Worm (Caenorhabditis elegans) whole organism, mixed stage, embryonic: ENCODE results near the gene fdgt-2.

ENCODE experiments used
- blmp-1 ChIP-seq: fragments of 150-350 bp; optimal IDR thresholded peaks from 2 replicates; lab custom pipeline; 2014; ENCODE audit warnings: missing biosample characterization, missing genetic modification characterization
- drap-1 ChIP-seq: fragments of 200-800 bp; sonication (Bioruptor generic); optimal IDR thresholded peaks from 3 replicates; lab custom pipeline; 2018; ENCODE audit warnings: mild to moderate bottlenecking, missing genetic modification characterization, missing compliant biosample characterization
- elt-3 ChIP-seq: fragments of 150-350 bp; optimal IDR thresholded peaks from 2 replicates; lab custom pipeline; 2014; ENCODE audit warnings: missing biosample characterization, missing genetic modification characterization
- lin-13 ChIP-seq: fragments of 150-350 bp; optimal IDR thresholded peaks from 2 replicates; lab custom pipeline; 2014; ENCODE audit warnings: missing biosample characterization, missing genetic modification characterization
- nhr-237 ChIP-seq: fragments of 150-350 bp; optimal IDR thresholded peaks from 2 replicates; lab custom pipeline; 2014; ENCODE audit warnings: missing biosample characterization, missing genetic modification characterization
- pha-4 ChIP-seq: fragments of 150-350 bp; optimal IDR thresholded peaks from 2 replicates; lab custom pipeline; 2018; ENCODE audit warnings: missing biosample characterization, missing genetic modification reagents, missing genetic modification characterization
- snpc-4 ChIP-seq: fragments of 150-350 bp; optimal IDR thresholded peaks from 2 replicates; lab custom pipeline; 2014; ENCODE audit warnings: missing biosample characterization, missing genetic modification characterization
- unc-39 ChIP-seq: fragments of 150-350 bp; optimal IDR thresholded peaks from 2 replicates; lab custom pipeline; 2014; ENCODE audit warnings: missing biosample characterization, missing genetic modification characterization
- unc-62 ChIP-seq: fragments of 150-350 bp; optimal IDR thresholded peaks from 2 replicates; lab custom pipeline; 2014; ENCODE audit warnings: missing biosample characterization, missing genetic modification reagents, missing genetic modification characterization
- zip-8 ChIP-seq: fragments of 150-350 bp; optimal IDR thresholded peaks from 2 replicates; lab custom pipeline; 2014; ENCODE audit warnings: missing biosample characterization, missing genetic modification characterization
- ztf-11 ChIP-seq: fragments of 150-350 bp; optimal IDR thresholded peaks from 2 replicates; lab custom pipeline; 2014; ENCODE audit warnings: missing biosample characterization, missing genetic modification characterization

DNA sequence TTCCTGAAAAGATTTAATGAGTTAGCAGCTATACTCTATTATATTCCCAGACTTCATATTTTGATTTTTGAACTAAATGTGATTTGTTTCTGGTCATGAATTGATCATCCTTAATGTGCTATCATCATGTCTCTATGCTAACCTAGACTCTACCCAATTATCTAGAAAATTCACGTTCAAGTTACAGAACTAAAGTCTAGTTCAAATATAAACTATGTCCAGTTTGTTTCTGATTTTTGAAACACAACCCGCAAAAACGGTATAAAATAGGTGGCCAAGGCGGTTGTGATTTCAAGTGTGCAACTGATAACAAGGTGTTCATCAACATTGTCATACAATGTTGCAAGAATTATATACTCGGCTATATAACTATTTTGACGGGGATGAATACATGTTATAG is 26.7 kb upstream of the fdgt-2 start, which contains the start of gene F49E12.10:
- TF ChIP-seq ztf-11 (tag; lab: Kevin White, UChicago) (no peak), lin-13 (tag; lab: Kevin White, UChicago) (no peak), elt-3 (tag; lab: Kevin White, UChicago) (no peak), snpc-4 (tag; lab: Kevin White, UChicago) (no peak), drap-1 (GFP tag; lab: Kevin White, UChicago) (no peak), unc-62 (no peak), unc-39 (tag; lab: Kevin White, UChicago) (no peak), nhr-237 (tag; lab: Kevin White, UChicago) (no peak), zip-8 (no peak), pha-4 (no peak), blmp-1 (tag; lab: Kevin White, UChicago) (no peak)
